Worm (Caenorhabditis elegans): Measurements from ENCODE around the gene pdi-2.

pdi-2 gene

ce11 chrX:4523887-4524350 is at the start of gene pdi-2:
pdi-2 (plus strand) TSS chrX:4524155.
- TF ChIP-seq pag-3 (tag; optimal IDR thresholded peaks at IDR 0.05; ENCODE audit: borderline replicate concordance, insufficient read depth) (no peak), elt-3 (tag; optimal IDR thresholded peaks at IDR 0.05) (peak in 4 of 6 experiments; percentile 4 to 75 (median 46)), nhr-77 (tag; optimal IDR thresholded peaks at IDR 0.05) (peak; percentile 61), pqm-1 (tag; optimal IDR thresholded peaks at IDR 0.05) (no peak), ceh-8 (GFP tag; optimal IDR thresholded peaks at IDR 0.05) (peak; percentile 51), unc-30 (tag; optimal IDR thresholded peaks at IDR 0.05) (no peak), lin-14 (GFP tag; optimal IDR thresholded peaks at IDR 0.05) (peak; percentile 97), jun-1 (tag; optimal IDR thresholded peaks at IDR 0.05) (peak; percentile 37), xbp-1 (tag; optimal IDR thresholded peaks at IDR 0.05) (peak; percentile 100), hpl-2 (GFP tag; optimal IDR thresholded peaks at IDR 0.05) (no peak), zip-4 (GFP tag; optimal IDR thresholded peaks at IDR 0.05) (peak; percentile 39), efl-1 (optimal IDR thresholded peaks at IDR 0.05) (peak; percentile 39 to 54), efl-1 (GFP tag; optimal IDR thresholded peaks at IDR 0.05 in 1 of 2) (peak; percentile 5 to 89), lin-13 (GFP tag; optimal IDR thresholded peaks at IDR 0.05) (peak; percentile 75), tlp-1 (tag; optimal IDR thresholded peaks at IDR 0.05) (no peak), C04F5.9 (tag; optimal IDR thresholded peaks at IDR 0.05) (no peak), pax-3 (tag; optimal IDR thresholded peaks at IDR 0.05) (peak; percentile 73), mef-2 (tag; optimal IDR thresholded peaks at IDR 0.05) (no peak), ceh-88 (GFP tag; IDR thresholded peaks at IDR 0.05) (no peak), nhr-11 (tag; optimal IDR thresholded peaks at IDR 0.05) (no peak), lsy-2 (tag; optimal IDR thresholded peaks at IDR 0.05) (peak; percentile 83 to 89), nhr-19 (GFP tag; conservative IDR thresholded peaks at IDR 0.05) (peak; percentile 87), nhr-71 (tag; optimal IDR thresholded peaks at IDR 0.05) (peak; percentile 81), lin-39 (tag; optimal IDR thresholded peaks at IDR 0.05) (no peak), unc-130 (tag; optimal IDR thresholded peaks at IDR 0.05) (no peak), nhr-85 (tag) (peak; percentile 98), isw-1 (GFP tag; IDR thresholded peaks at IDR 0.05) (peak; percentile 61), fos-1 (tag; optimal IDR thresholded peaks at IDR 0.05) (peak; percentile 24), rnt-1 (tag; optimal IDR thresholded peaks at IDR 0.05) (peak; percentile 62), sup-37 (GFP tag; optimal IDR thresholded peaks at IDR 0.05) (peak; percentile 45), snu-23 (GFP tag; optimal IDR thresholded peaks at IDR 0.05) (peak; percentile 61), dpl-1 (GFP tag; optimal IDR thresholded peaks at IDR 0.05) (peak; percentile 23 to 39 (median 32)), efl-3 (GFP tag; optimal IDR thresholded peaks at IDR 0.05) (peak; percentile 40), ztf-11 (tag; optimal IDR thresholded peaks at IDR 0.05) (peak in 1 of 2 experiments; percentile 50), unc-98 (GFP tag; IDR thresholded peaks at IDR 0.05) (no peak), nhr-84 (tag; optimal IDR thresholded peaks at IDR 0.05) (no peak), mep-1 (tag; optimal IDR thresholded peaks at IDR 0.05) (peak; percentile 79), ama-1 (optimal IDR thresholded peaks at IDR 0.05) (peak; percentile 69), egl-27 (tag; optimal IDR thresholded peaks at IDR 0.05) (no peak), ces-1 (GFP tag; optimal IDR thresholded peaks at IDR 0.05) (no peak), elt-2 (tag; optimal IDR thresholded peaks at IDR 0.05) (peak; percentile 61), ceh-90 (tag; optimal IDR thresholded peaks at IDR 0.05) (no peak), ceh-63 (GFP tag; optimal IDR thresholded peaks at IDR 0.05) (no peak), hlh-17 (GFP tag; optimal IDR thresholded peaks at IDR 0.05; ENCODE audit: borderline replicate concordance) (no peak), skn-1 (tag; optimal IDR thresholded peaks at IDR 0.05) (peak; percentile 46), snpc-4 (tag; optimal IDR thresholded peaks at IDR 0.05) (no peak), ceh-82 (tag; optimal IDR thresholded peaks at IDR 0.05) (peak; percentile 43 to 85 (median 60)), grh-1 (GFP tag; IDR thresholded peaks at IDR 0.05) (peak; percentile 92), Y116A8C.19 (tag; optimal IDR thresholded peaks at IDR 0.05; ENCODE audit: borderline replicate concordance) (no peak), fkh-10 (GFP tag; optimal IDR thresholded peaks at IDR 0.05) (peak; percentile 53), ztf-4 (tag; optimal IDR thresholded peaks at IDR 0.05) (no peak), tbx-2 (tag; optimal IDR thresholded peaks at IDR 0.05) (peak; percentile 72), zag-1 (tag; optimal IDR thresholded peaks at IDR 0.05) (no peak)
